Fruit fly (Drosophila melanogaster): Measurements from ENCODE around the gene CG31698.

Gene CG31698

dm6 chr2L:3170949-3171579 is 2.6 kb downstream of the CG31698 start, which contains the start of gene CG44002 (continued):
- no peak for TF ChIP-seq Bgb (GFP tag; IDR thresholded peaks at IDR 0.05; ENCODE audit: partially characterized antibody)
- TF ChIP-seq CG17612 (GFP tag; IDR thresholded peaks at IDR 0.05): no peak
- no peak for TF ChIP-seq CG17568 (GFP tag; optimal IDR thresholded peaks at IDR 0.05)
- TF ChIP-seq ham (GFP tag; IDR thresholded peaks at IDR 0.05): no peak
- TF ChIP-seq CG10267 (tag; optimal IDR thresholded peaks at IDR 0.05): peak; percentile 14
- TF ChIP-seq Gug (GFP tag; IDR thresholded peaks at IDR 0.05): no peak
- no peak for TF ChIP-seq chif (GFP tag; optimal IDR thresholded peaks at IDR 0.05)
- no peak for TF ChIP-seq row (GFP tag; IDR thresholded peaks at IDR 0.05)
- TF ChIP-seq Doc3 (GFP tag; IDR thresholded peaks at IDR 0.05; ENCODE audit: partially characterized antibody): no peak
- TF ChIP-seq kay (GFP tag; optimal IDR thresholded peaks at IDR 0.05): no peak
- peak; percentile 7 for TF ChIP-seq NfI (GFP tag; optimal IDR thresholded peaks at IDR 0.05)
- TF ChIP-seq CG30020 (tag; optimal IDR thresholded peaks at IDR 0.05): peak; percentile 74
- TF ChIP-seq E2f2 (GFP tag; IDR thresholded peaks at IDR 0.05): peak; percentile 65
- no peak for TF ChIP-seq Hsf (GFP tag; optimal IDR thresholded peaks at IDR 0.05)
- peak; percentile 68 for TF ChIP-seq sens (GFP tag)
- TF ChIP-seq CG6254 (GFP tag; optimal IDR thresholded peaks at IDR 0.05): peak; percentile 99
- no peak for TF ChIP-seq Nf-YB (GFP tag; optimal IDR thresholded peaks at IDR 0.05)
- TF ChIP-seq sima (GFP tag; optimal IDR thresholded peaks at IDR 0.05): no peak
- no peak for TF ChIP-seq tgo (GFP tag; IDR thresholded peaks at IDR 0.05)
- no peak for TF ChIP-seq wor (GFP tag; IDR thresholded peaks at IDR 0.05)
- TF ChIP-seq CG3995 (GFP tag; optimal IDR thresholded peaks at IDR 0.05): no peak
- TF ChIP-seq tio (GFP tag; optimal IDR thresholded peaks at IDR 0.05): no peak
- TF ChIP-seq CG31365 (tag; optimal IDR thresholded peaks at IDR 0.05): no peak
- no peak for TF ChIP-seq Stat92E (GFP tag; optimal IDR thresholded peaks at IDR 0.05)
- no peak for TF ChIP-seq CG16863 (GFP tag; optimal IDR thresholded peaks at IDR 0.05)
- TF ChIP-seq kni (GFP tag; optimal IDR thresholded peaks at IDR 0.05): no peak
- no peak for TF ChIP-seq mld (GFP tag; IDR thresholded peaks at IDR 0.05; ENCODE audit: partially characterized antibody)
- no peak for TF ChIP-seq CG11093 (GFP tag; IDR thresholded peaks at IDR 0.05)
- no peak for TF ChIP-seq CG10462 (GFP tag; optimal IDR thresholded peaks at IDR 0.05)
- no peak for TF ChIP-seq Nf-YC (tag; optimal IDR thresholded peaks at IDR 0.05)
- TF ChIP-seq CG14965 (GFP tag; optimal IDR thresholded peaks at IDR 0.05; ENCODE audit: borderline replicate concordance): no peak
- no peak for TF ChIP-seq CG17829 (tag; optimal IDR thresholded peaks at IDR 0.05)
- no peak for TF ChIP-seq CG7928 (GFP tag; optimal IDR thresholded peaks at IDR 0.05)
- TF ChIP-seq Vsx1 (GFP tag; optimal IDR thresholded peaks at IDR 0.05): no peak
- no peak for TF ChIP-seq Atf6 (GFP tag; IDR thresholded peaks at IDR 0.05)
- no peak for TF ChIP-seq Ada2b (GFP tag; IDR thresholded peaks at IDR 0.05)
- TF ChIP-seq bcd (GFP tag; optimal IDR thresholded peaks at IDR 0.05): no peak
- TF ChIP-seq CG9876 (GFP tag; optimal IDR thresholded peaks at IDR 0.05): no peak
- peak; percentile 54 for TF ChIP-seq stwl (tag; optimal IDR thresholded peaks at IDR 0.05)
- TF ChIP-seq MBD-R2 (GFP tag; IDR thresholded peaks at IDR 0.05): peak; percentile 69
- TF ChIP-seq nerfin-2 (GFP tag; IDR thresholded peaks at IDR 0.05; ENCODE audit: partially characterized antibody): no peak
- peak in 1 of 2 experiments; percentile 36 for TF ChIP-seq eve (GFP tag; optimal IDR thresholded peaks at IDR 0.05)
- peak; percentile 36 for TF ChIP-seq pzg (GFP tag; optimal IDR thresholded peaks at IDR 0.05)
- peak; percentile 30 for TF ChIP-seq CG12659 (GFP tag; optimal IDR thresholded peaks at IDR 0.05)
- TF ChIP-seq HmgZ (tag; optimal IDR thresholded peaks at IDR 0.05): no peak
- TF ChIP-seq Dip3 (GFP tag; optimal IDR thresholded peaks at IDR 0.05): no peak
- TF ChIP-seq CG34224 (GFP tag; IDR thresholded peaks at IDR 0.05; ENCODE audit: partially characterized antibody): no peak
- peak; percentile 99 for TF ChIP-seq CG17186 (GFP tag; optimal IDR thresholded peaks at IDR 0.05)
- no peak for TF ChIP-seq dimm (GFP tag; IDR thresholded peaks at IDR 0.05)
- no peak for TF ChIP-seq CG6654 (GFP tag; optimal IDR thresholded peaks at IDR 0.05)

All from whole organism, embryonic.